Fruit fly (Drosophila melanogaster) whole organism, embryonic: Measurements from ENCODE around the gene Cyp318a1.

Experiments used
- B-H2 ChIP-seq: fragments of 200-800 bp; sonication (Bioruptor generic); optimal IDR thresholded peaks from 2 replicates; lab custom pipeline; 2018; ENCODE audit warnings: missing biosample characterization, mild to moderate bottlenecking, missing genetic modification characterization
- CG10959 ChIP-seq: fragments of 200-800 bp; sonication (Bioruptor generic); IDR thresholded peaks from 2 replicates; pipeline ENCODE4 v1.3.6; 2022; ENCODE audit warnings: missing biosample characterization, missing genetic modification characterization
- CG11456 ChIP-seq: fragments of 200-800 bp; sonication (Bioruptor generic); IDR thresholded peaks from 3 replicates; pipeline ENCODE4 v1.3.6; 2022; ENCODE audit warnings: missing biosample characterization, missing genetic modification characterization
- CG11504 ChIP-seq: fragments of 200-800 bp; sonication (Bioruptor generic); optimal IDR thresholded peaks from 3 replicates; lab custom pipeline; 2019; ENCODE audit warnings: missing biosample characterization, mild to moderate bottlenecking, missing genetic modification characterization, moderate library complexity
- CG11560 ChIP-seq: fragments of 200-800 bp; sonication (Bioruptor generic); IDR thresholded peaks from 3 replicates; pipeline ENCODE4 v1.3.6; 2022; ENCODE audit warnings: missing biosample characterization, missing genetic modification characterization
- CG12219 ChIP-seq: fragments of 200-800 bp; sonication (Bioruptor generic); optimal IDR thresholded peaks from 3 replicates; lab custom pipeline; 2018; ENCODE audit warnings: missing biosample characterization, mild to moderate bottlenecking, missing genetic modification characterization
- CG12236 ChIP-seq: fragments of 200-800 bp; sonication (Bioruptor generic); optimal IDR thresholded peaks from 2 replicates; lab custom pipeline; 2016; ENCODE audit warnings: missing biosample characterization, missing genetic modification characterization
- CG1233 ChIP-seq: fragments of 200-800 bp; sonication (Bioruptor generic); optimal IDR thresholded peaks from 4 replicates; lab custom pipeline; 2018; ENCODE audit warnings: missing biosample characterization, mild to moderate bottlenecking, missing genetic modification characterization
- CG15514 ChIP-seq: fragments of 200-800 bp; sonication (Bioruptor generic); optimal IDR thresholded peaks from 3 replicates; lab custom pipeline; 2017; ENCODE audit warnings: missing biosample characterization, missing genetic modification characterization, mild to moderate bottlenecking, moderate library complexity, missing genetic modification reagents
- CG16815 ChIP-seq: fragments of 200-800 bp; sonication (Bioruptor generic); optimal IDR thresholded peaks from 3 replicates; lab custom pipeline; 2017; ENCODE audit warnings: missing biosample characterization, mild to moderate bottlenecking, missing genetic modification characterization
- CG18764 ChIP-seq: fragments of 200-800 bp; sonication (Bioruptor generic); optimal IDR thresholded peaks from 3 replicates; lab custom pipeline; 2016; ENCODE audit warnings: missing biosample characterization, missing genetic modification characterization
- CG30020 ChIP-seq: fragments of 200-800 bp; optimal IDR thresholded peaks from 2 replicates; lab custom pipeline; 2019; ENCODE audit warnings: missing biosample characterization, mild to moderate bottlenecking, missing genetic modification characterization, moderate library complexity
- CG31224 ChIP-seq: fragments of 200-800 bp; sonication (Bioruptor generic); IDR thresholded peaks from 2 replicates; pipeline ENCODE4 v1.3.6; 2022; ENCODE audit warnings: missing biosample characterization, missing genetic modification characterization
- CG31365 ChIP-seq: fragments of 200-800 bp; sonication (Bioruptor generic); optimal IDR thresholded peaks from 2 replicates; lab custom pipeline; 2018; ENCODE audit warnings: missing biosample characterization, mild to moderate bottlenecking, missing genetic modification characterization
- CG3163 ChIP-seq: fragments of 200-800 bp; sonication (Bioruptor generic); optimal IDR thresholded peaks from 3 replicates; lab custom pipeline; 2016; ENCODE audit warnings: missing biosample characterization, missing genetic modification characterization
- CG42726 ChIP-seq: fragments of 200-800 bp; sonication (Bioruptor generic); IDR thresholded peaks from 2 replicates; pipeline ENCODE4 v1.3.6; 2022; ENCODE audit warnings: missing biosample characterization, missing genetic modification characterization; ENCODE audit not compliant: partially characterized antibody
- CG6765 ChIP-seq: fragments of 200-800 bp; sonication (Bioruptor generic); optimal IDR thresholded peaks from 3 replicates; lab custom pipeline; 2017; ENCODE audit warnings: missing biosample characterization, mild to moderate bottlenecking, missing genetic modification characterization
- CG7271 ChIP-seq: fragments of 200-800 bp; sonication (Bioruptor generic); optimal IDR thresholded peaks from 2 replicates; lab custom pipeline; 2018; ENCODE audit warnings: missing biosample characterization, mild to moderate bottlenecking, missing genetic modification characterization, moderate library complexity
- CG7963 ChIP-seq: fragments of 200-800 bp; sonication (Bioruptor generic); IDR thresholded peaks from 3 replicates; pipeline ENCODE4 v1.3.6; 2022; ENCODE audit warnings: missing biosample characterization, missing genetic modification characterization; ENCODE audit not compliant: partially characterized antibody
- CG8089 ChIP-seq: fragments of 200-800 bp; sonication (Bioruptor generic); optimal IDR thresholded peaks from 3 replicates; lab custom pipeline; 2016; ENCODE audit warnings: missing biosample characterization, missing genetic modification characterization
- CG8924 ChIP-seq: fragments of 200-800 bp; optimal IDR thresholded peaks from 3 replicates; lab custom pipeline; 2019; ENCODE audit warnings: missing biosample characterization, mild to moderate bottlenecking, missing genetic modification characterization, moderate library complexity
- CG8944 ChIP-seq: fragments of 200-800 bp; sonication (Bioruptor generic); optimal IDR thresholded peaks from 3 replicates; lab custom pipeline; 2016; ENCODE audit warnings: missing biosample characterization, missing genetic modification characterization
- CG9609 ChIP-seq: fragments of 200-800 bp; sonication (Bioruptor generic); optimal IDR thresholded peaks from 3 replicates; lab custom pipeline; 2016; ENCODE audit warnings: missing biosample characterization, missing genetic modification characterization
- D ChIP-seq, 2 experiments: fragments of 200-800 bp in 1 of 2; fragments of >200 bp in 1 of 2; sonication (Bioruptor generic) in 1 of 2; optimal IDR thresholded peaks; 2 replicates in 1 of 2; 3 replicates in 1 of 2; lab custom pipeline; 2017; ENCODE audit warnings: mild to moderate bottlenecking in 1 of 2, missing biosample characterization in 1 of 2, missing genetic modification characterization in 1 of 2, missing genetic modification reagents in 1 of 2
- HLH3B ChIP-seq: fragments of 200-800 bp; sonication (Bioruptor generic); IDR thresholded peaks from 2 replicates; pipeline ENCODE4 v1.3.6; 2022; ENCODE audit warnings: missing biosample characterization, missing genetic modification characterization
- Hr78 ChIP-seq, 2 experiments: fragments of 200-800 bp in 1 of 2; fragments of >200 bp in 1 of 2; sonication (Bioruptor generic) in 1 of 2; optimal IDR thresholded peaks; 2 replicates each; lab custom pipeline; 2017 to 2019; ENCODE audit warnings: missing biosample characterization in 2 of 2, missing genetic modification characterization in 2 of 2, mild to moderate bottlenecking in 1 of 2, moderate library complexity in 1 of 2
- NK7.1 ChIP-seq: fragments of 200-800 bp; sonication (Bioruptor generic); optimal IDR thresholded peaks from 3 replicates; lab custom pipeline; 2016; ENCODE audit warnings: missing biosample characterization, missing genetic modification characterization
- Nf-YC ChIP-seq: fragments of 200-800 bp; optimal IDR thresholded peaks from 3 replicates; lab custom pipeline; 2019; ENCODE audit warnings: missing biosample characterization, mild to moderate bottlenecking, missing genetic modification characterization, moderate library complexity
- Pdp1 ChIP-seq, 2 experiments: fragments of 200-800 bp; sonication (Bioruptor generic); optimal IDR thresholded peaks; 3 replicates each; lab custom pipeline; 2016; ENCODE audit warnings: missing biosample characterization in 2 of 2, missing genetic modification characterization in 2 of 2, mild to moderate bottlenecking in 1 of 2, moderate library complexity in 1 of 2
- Side ChIP-seq: fragments of 200-800 bp; sonication (Bioruptor generic); optimal IDR thresholded peaks from 2 replicates; lab custom pipeline; 2016; ENCODE audit warnings: missing biosample characterization, missing genetic modification characterization
- TFAM ChIP-seq: fragments of 200-800 bp; sonication (Bioruptor generic); optimal IDR thresholded peaks from 2 replicates; lab custom pipeline; 2017; ENCODE audit warnings: missing biosample characterization, missing genetic modification characterization, inconsistent platforms
- Trl ChIP-seq, 3 experiments: fragments of >200 bp in 2 of 3; fragments of 200-800 bp in 1 of 3; sonication (Bioruptor generic) in 1 of 3; optimal IDR thresholded peaks; 2 replicates in 1 of 3; 3 replicates in 2 of 3; lab custom pipeline; 2016 to 2017; ENCODE audit warnings: missing biosample characterization in 1 of 3, missing genetic modification characterization in 1 of 3
- ac ChIP-seq: fragments of 200-800 bp; sonication (Bioruptor generic); optimal IDR thresholded peaks from 3 replicates; lab custom pipeline; 2017; ENCODE audit warnings: missing biosample characterization, mild to moderate bottlenecking, missing genetic modification characterization
- az2 ChIP-seq: fragments of 200-800 bp; sonication (Bioruptor generic); optimal IDR thresholded peaks from 3 replicates; lab custom pipeline; 2016; ENCODE audit warnings: missing biosample characterization, missing genetic modification characterization
- cas ChIP-seq: fragments of 200-800 bp; sonication (Bioruptor generic); IDR thresholded peaks from 2 replicates; pipeline ENCODE4 v1.3.6; 2022; ENCODE audit warnings: missing biosample characterization, missing genetic modification characterization
- dan ChIP-seq: fragments of 200-800 bp; sonication (Bioruptor generic); IDR thresholded peaks from 2 replicates; pipeline ENCODE4 v1.3.6; 2022; ENCODE audit warnings: missing biosample characterization, missing genetic modification characterization
- disco-r ChIP-seq: fragments of 200-800 bp; sonication (Bioruptor generic); optimal IDR thresholded peaks from 2 replicates; lab custom pipeline; 2016; ENCODE audit warnings: missing biosample characterization, missing genetic modification characterization
- gem ChIP-seq: fragments of 200-800 bp; sonication (Bioruptor generic); optimal IDR thresholded peaks from 2 replicates; lab custom pipeline; 2019; ENCODE audit warnings: missing biosample characterization, mild to moderate bottlenecking, missing genetic modification characterization, moderate library complexity
- gro ChIP-seq: fragments of 200-800 bp; sonication (Bioruptor generic); optimal IDR thresholded peaks from 2 replicates; lab custom pipeline; 2016; ENCODE audit warnings: missing biosample characterization, missing genetic modification characterization
- jing ChIP-seq: fragments of 200-800 bp; sonication (Bioruptor generic); optimal IDR thresholded peaks from 2 replicates; lab custom pipeline; 2018; ENCODE audit warnings: missing biosample characterization, mild to moderate bottlenecking, missing genetic modification characterization
- jumu ChIP-seq: fragments of 200-800 bp; sonication (Bioruptor generic); optimal IDR thresholded peaks from 3 replicates; lab custom pipeline; 2016; ENCODE audit warnings: missing biosample characterization, missing genetic modification characterization
- pita ChIP-seq: fragments of 200-800 bp; sonication (Bioruptor generic); optimal IDR thresholded peaks from 2 replicates; lab custom pipeline; 2017; ENCODE audit warnings: missing biosample characterization, mild to moderate bottlenecking, missing genetic modification characterization
- sens ChIP-seq: fragments of 200-800 bp; sonication (Bioruptor generic); peaks from one replicate; lab custom pipeline; 2016; ENCODE audit warnings: missing biosample characterization, missing genetic modification characterization
- slp2 ChIP-seq: fragments of 200-800 bp; sonication (Bioruptor generic); optimal IDR thresholded peaks from 2 replicates; lab custom pipeline; 2016; ENCODE audit warnings: missing biosample characterization, missing genetic modification characterization
- sob ChIP-seq: fragments of 200-800 bp; sonication (Bioruptor generic); IDR thresholded peaks from 2 replicates; pipeline ENCODE4 v1.3.6; 2022; ENCODE audit warnings: missing biosample characterization, missing genetic modification characterization
- tup ChIP-seq: fragments of 200-800 bp; sonication (Bioruptor generic); optimal IDR thresholded peaks from 2 replicates; lab custom pipeline; 2016; ENCODE audit warnings: missing biosample characterization, mild to moderate bottlenecking, missing genetic modification characterization, moderate library complexity
- wdn ChIP-seq: fragments of 200-800 bp; sonication (Bioruptor generic); IDR thresholded peaks from 2 replicates; pipeline ENCODE4 v1.3.6; 2022; ENCODE audit warnings: missing biosample characterization, missing genetic modification characterization
- wek ChIP-seq: fragments of 200-800 bp; sonication (Bioruptor generic); optimal IDR thresholded peaks from 3 replicates; lab custom pipeline; 2018; ENCODE audit warnings: missing biosample characterization, mild to moderate bottlenecking, missing genetic modification characterization, moderate library complexity

Gene Cyp318a1

DNA sequence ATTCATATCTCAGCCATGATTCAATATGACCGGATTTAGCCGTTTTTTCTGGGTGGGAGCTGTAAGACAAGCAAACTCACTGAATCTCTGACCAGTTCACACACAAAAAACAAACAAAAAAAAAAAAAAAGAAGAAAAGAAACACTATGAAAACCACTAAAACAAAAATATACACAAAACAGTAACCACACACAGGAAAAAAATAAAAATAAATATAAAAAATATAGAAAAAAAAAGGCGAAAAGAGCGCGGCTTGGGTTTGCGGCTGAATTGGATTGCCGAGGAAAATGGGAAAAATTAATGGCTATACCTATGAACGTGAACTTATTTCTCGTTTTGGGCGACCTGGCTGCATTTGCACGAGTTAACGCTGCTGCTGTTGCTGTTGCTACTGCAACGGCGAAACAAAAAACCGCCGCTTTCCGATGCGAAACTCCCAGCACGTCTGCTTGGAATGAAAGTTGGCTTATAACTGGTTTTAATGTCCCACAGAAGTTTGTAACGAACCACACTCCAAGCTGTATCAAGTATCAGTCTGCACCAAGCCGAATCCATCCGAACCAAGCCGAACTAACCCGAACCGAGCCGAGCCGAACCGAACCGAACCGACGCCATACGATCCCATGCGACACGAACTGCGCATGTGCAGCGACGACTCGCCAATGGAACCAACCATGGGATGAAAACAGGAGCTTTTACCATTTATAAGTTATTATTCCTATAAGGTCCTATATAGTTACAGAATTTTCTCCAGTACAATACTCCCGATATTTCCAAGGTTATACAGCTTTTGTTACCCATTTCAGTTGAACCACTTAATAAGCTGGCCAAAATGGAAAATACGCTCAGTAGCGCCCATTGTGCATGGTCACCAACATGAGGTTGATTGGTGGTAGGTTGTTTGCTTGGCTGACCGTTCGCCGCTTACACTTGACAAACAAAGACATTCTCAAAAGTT, 28.7 kb upstream of the Cyp318a1 start, which contains the start of gene fw (continued):
- TF ChIP-seq sens (GFP tag; lab: Kevin White, UChicago) (peak; percentile 86), gem (tag; lab: Kevin White, UChicago) (peak; percentile 50), az2 (GFP tag; lab: Kevin White, UChicago) (no peak), CG31224 (GFP tag; lab: Robert Waterston, UW) (no peak), sob (GFP tag; lab: Robert Waterston, UW) (no peak), jumu (GFP tag; lab: Kevin White, UChicago) (no peak), Pdp1 (GFP tag; optimal IDR thresholded peaks at IDR 0.05; lab: Kevin White, UChicago) (peak in 1 of 2 experiments; percentile 32), CG8089 (GFP tag; lab: Kevin White, UChicago) (no peak), jing (GFP tag; lab: Kevin White, UChicago) (no peak), CG11504 (tag; lab: Kevin White, UChicago) (no peak), B-H2 (GFP tag; lab: Kevin White, UChicago) (no peak), slp2 (GFP tag; lab: Kevin White, UChicago) (peak; percentile 41), CG30020 (tag; lab: Kevin White, UChicago) (no peak), cas (GFP tag; lab: Robert Waterston, UW) (no peak), tup (GFP tag; lab: Kevin White, UChicago) (no peak), CG3163 (GFP tag; lab: Kevin White, UChicago) (peak; percentile 5), CG16815 (GFP tag; lab: Kevin White, UChicago) (peak; percentile 2), CG15514 (no peak), CG7963 (GFP tag; lab: Robert Waterston, UW) (no peak), CG10959 (no peak), TFAM (GFP tag; lab: Kevin White, UChicago) (no peak), CG6765 (GFP tag; lab: Kevin White, UChicago) (no peak), wek (GFP tag; lab: Kevin White, UChicago) (no peak), ac (no peak), CG12236 (GFP tag; lab: Kevin White, UChicago) (no peak), dan (GFP tag; lab: Robert Waterston, UW) (no peak), pita (no peak), CG18764 (GFP tag; lab: Kevin White, UChicago) (no peak), HLH3B (GFP tag; lab: Robert Waterston, UW) (peak; percentile 62; the same call in 1 of the 2 replicates), CG11456 (no peak), Hr78 (GFP tag; optimal IDR thresholded peaks at IDR 0.05; lab: Kevin White, UChicago) (no peak), wdn (GFP tag; lab: Robert Waterston, UW) (no peak), CG8924 (tag; lab: Kevin White, UChicago) (no peak), CG8944 (GFP tag; lab: Kevin White, UChicago) (peak; percentile 0), Nf-YC (tag; lab: Kevin White, UChicago) (no peak), CG12219 (GFP tag; lab: Kevin White, UChicago) (peak; percentile 17), D (optimal IDR thresholded peaks at IDR 0.05; lab: Kevin White, UChicago) (no peak), D (GFP tag; optimal IDR thresholded peaks at IDR 0.05; lab: Kevin White, UChicago) (peak; percentile 37), Trl (optimal IDR thresholded peaks at IDR 0.05; lab: Kevin White, UChicago) (no peak), Trl (GFP tag; optimal IDR thresholded peaks at IDR 0.05; lab: Kevin White, UChicago) (peak; percentile 21), NK7.1 (GFP tag; lab: Kevin White, UChicago) (peak; percentile 23), CG31365 (no peak), CG9609 (GFP tag; lab: Kevin White, UChicago) (no peak), CG42726 (GFP tag; lab: Robert Waterston, UW) (no peak), gro (no peak), CG7271 (tag; lab: Kevin White, UChicago) (no peak), CG1233 (GFP tag; lab: Kevin White, UChicago) (peak; percentile 20), disco-r (no peak), CG11560 (tag; lab: Robert Waterston, UW) (no peak), Side (GFP tag; lab: Kevin White, UChicago) (no peak)
